Fruit fly (Drosophila melanogaster): ENCODE data around the gene CG7694.

dm6 chr3R:18633099-18633498 is 60.2 kb downstream of the CG7694 start:
- no peak for TF ChIP-seq Ets21C (GFP tag; optimal IDR thresholded peaks at IDR 0.05)
- TF ChIP-seq pdm3 (GFP tag; optimal IDR thresholded peaks at IDR 0.05), result no peak
- no peak for TF ChIP-seq CG10631 (GFP tag; optimal IDR thresholded peaks at IDR 0.05)
- no peak for TF ChIP-seq dac (GFP tag; optimal IDR thresholded peaks at IDR 0.05)

Data from whole organism, prepupa.